Worm (Caenorhabditis elegans) whole organism, midembryonic: ENCODE measurements around the gene cpg-18.
A peak's percentile ranks its signal among the peaks of the same experiment; 100 is the strongest.

ENCODE experiments used
- T22C8.4 ChIP-seq: fragments of 200-800 bp; sonication (Bioruptor generic); IDR thresholded peaks from 2 replicates; pipeline ENCODE4 v1.3.6; 2022; ENCODE audit warnings: missing genetic modification characterization, missing compliant biosample characterization
- cog-1 ChIP-seq: sonication (generic microtip); optimal IDR thresholded peaks from 2 replicates; lab custom pipeline; 2016; ENCODE audit warnings: missing genetic modification characterization, missing compliant biosample characterization
- flt-1 ChIP-seq: fragments of 200-800 bp; sonication (Bioruptor generic); IDR thresholded peaks from 2 replicates; pipeline ENCODE4 v1.3.6; 2022; ENCODE audit warnings: missing genetic modification characterization, missing compliant biosample characterization
- klf-2 ChIP-seq: fragments of 200-800 bp; sonication (Bioruptor generic); conservative IDR thresholded peaks from 2 replicates; pipeline ENCODE4 v1.3.6; 2022; ENCODE audit warnings: missing genetic modification reagents, missing genetic modification characterization, missing compliant biosample characterization
- med-1 ChIP-seq: sonication (generic microtip); optimal IDR thresholded peaks from 2 replicates; lab custom pipeline; 2017; ENCODE audit warnings: missing genetic modification characterization, mild to moderate bottlenecking, missing compliant biosample characterization, antibody characterized with exemption, missing genetic modification reagents; ENCODE audit not compliant: insufficient read depth
- ref-1 ChIP-seq: fragments of 200-800 bp; sonication (Bioruptor generic); conservative IDR thresholded peaks from 2 replicates; pipeline ENCODE4 v1.3.6; 2022; ENCODE audit warnings: missing genetic modification reagents, missing genetic modification characterization, missing compliant biosample characterization
- tab-1 ChIP-seq: fragments of 200-800 bp; sonication (Bioruptor generic); IDR thresholded peaks from 2 replicates; pipeline ENCODE4 v1.3.6; 2022; ENCODE audit warnings: missing genetic modification characterization, missing compliant biosample characterization
- ztf-23 ChIP-seq: fragments of 200-800 bp; sonication (Bioruptor generic); IDR thresholded peaks from 2 replicates; pipeline ENCODE4 v1.3.6; 2022; ENCODE audit warnings: missing genetic modification reagents, missing genetic modification characterization, missing compliant biosample characterization
- ztf-29 ChIP-seq: fragments of 200-800 bp; sonication (Bioruptor generic); IDR thresholded peaks from 2 replicates; pipeline ENCODE4 v1.3.6; 2022; ENCODE audit warnings: missing genetic modification reagents, missing genetic modification characterization, missing compliant biosample characterization

cpg-18 gene

ce11 chrIV:5734720-5735119, at the start of gene cpg-18:
Gene cpg-18 (plus strand): TSS chrIV:5735020.
- TF ChIP-seq ref-1 (GFP tag; lab: Robert Waterston, UW), result no peak
- no peak for TF ChIP-seq ztf-29 (GFP tag; lab: Robert Waterston, UW)
- TF ChIP-seq med-1 (GFP tag; lab: Kevin White, UChicago), result no peak
- no peak for TF ChIP-seq flt-1 (GFP tag; lab: Robert Waterston, UW)
- TF ChIP-seq ztf-23 (GFP tag; lab: Robert Waterston, UW), result no peak
- TF ChIP-seq klf-2, result no peak
- no peak for TF ChIP-seq T22C8.4 (GFP tag; lab: Robert Waterston, UW)
- TF ChIP-seq cog-1 (tag; lab: Kevin White, UChicago), result no peak
- no peak for TF ChIP-seq tab-1

DNA sequence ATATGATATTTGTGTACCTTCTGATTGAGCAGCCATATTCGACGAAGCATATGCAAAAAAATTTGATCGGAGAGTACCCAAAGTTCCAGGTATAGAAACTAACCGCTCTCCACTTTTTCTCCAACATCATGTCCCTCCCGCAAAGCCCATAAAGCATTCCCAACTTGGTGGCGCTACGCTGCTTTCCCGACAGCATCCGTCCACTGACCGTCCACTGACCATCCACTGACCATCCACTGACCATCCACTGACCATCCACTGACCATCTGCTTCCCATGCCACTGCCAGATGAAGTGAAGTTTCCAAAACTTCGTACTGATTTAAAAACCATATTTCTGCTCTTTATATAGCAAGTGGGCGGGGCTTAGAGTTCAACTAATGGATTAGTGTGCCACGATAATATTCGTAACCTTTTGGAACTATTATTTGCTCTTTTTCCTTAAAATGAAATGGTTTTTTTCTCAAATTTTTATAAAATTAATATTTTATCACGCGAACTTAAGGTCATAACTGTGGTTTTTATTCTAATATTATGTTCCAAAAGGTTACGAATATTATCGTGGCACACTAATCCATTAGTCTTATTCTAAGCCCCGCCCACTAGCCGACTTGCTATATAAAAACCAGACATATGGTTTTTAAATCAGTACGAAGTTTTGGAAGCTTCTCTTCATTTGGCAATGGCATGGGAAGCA, 44.3 kb upstream of the cpg-18 start, which contains the start of gene C55C3.8:
Gene C55C3.8 (plus strand): TSS at position 645 of the 695 bp plus-strand sequence.
- TF ChIP-seq ref-1 (GFP tag; lab: Robert Waterston, UW), result no peak
- TF ChIP-seq klf-2, result no peak
- TF ChIP-seq med-1 (GFP tag; lab: Kevin White, UChicago), result no peak
- TF ChIP-seq flt-1 (GFP tag; lab: Robert Waterston, UW), result no peak

- TF ChIP-seq ztf-23 (GFP tag; lab: Robert Waterston, UW) (peak; percentile 32; the same call in 1 of the 2 replicates), flt-1 (GFP tag; lab: Robert Waterston, UW) (peak; percentile 22; the same call in 1 of the 2 replicates)
Measured at ce11 chrIV:5691189-5691588, 43.6 kb upstream of the cpg-18 start.

DNA sequence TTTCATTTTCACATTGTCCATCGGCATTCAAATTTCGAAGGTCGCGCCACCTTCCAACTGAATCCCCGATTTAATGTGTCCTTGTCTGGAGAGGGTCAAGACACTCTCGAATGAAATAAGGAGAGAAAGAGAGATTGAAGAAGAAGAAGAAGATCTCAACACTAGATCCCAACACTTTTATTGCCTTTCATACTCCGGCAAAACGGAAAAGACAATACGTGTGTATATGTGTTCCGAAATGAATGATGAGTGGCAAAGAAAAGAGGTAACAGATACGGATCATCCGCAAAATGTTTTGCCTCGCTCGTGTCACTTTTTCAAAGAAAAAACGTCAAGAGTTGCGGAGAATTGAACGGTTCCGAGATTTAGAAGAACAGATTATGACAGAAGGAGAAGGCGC, 34.4 kb upstream of the cpg-18 start:
- TF ChIP-seq T22C8.4 (GFP tag; lab: Robert Waterston, UW) (no peak), cog-1 (tag; lab: Kevin White, UChicago) (no peak), med-1 (GFP tag; lab: Kevin White, UChicago) (no peak), tab-1 (no peak), klf-2 (no peak), ref-1 (GFP tag; lab: Robert Waterston, UW) (no peak), flt-1 (GFP tag; lab: Robert Waterston, UW) (no peak), ztf-23 (GFP tag; lab: Robert Waterston, UW) (no peak), ztf-29 (GFP tag; lab: Robert Waterston, UW) (no peak)

DNA sequence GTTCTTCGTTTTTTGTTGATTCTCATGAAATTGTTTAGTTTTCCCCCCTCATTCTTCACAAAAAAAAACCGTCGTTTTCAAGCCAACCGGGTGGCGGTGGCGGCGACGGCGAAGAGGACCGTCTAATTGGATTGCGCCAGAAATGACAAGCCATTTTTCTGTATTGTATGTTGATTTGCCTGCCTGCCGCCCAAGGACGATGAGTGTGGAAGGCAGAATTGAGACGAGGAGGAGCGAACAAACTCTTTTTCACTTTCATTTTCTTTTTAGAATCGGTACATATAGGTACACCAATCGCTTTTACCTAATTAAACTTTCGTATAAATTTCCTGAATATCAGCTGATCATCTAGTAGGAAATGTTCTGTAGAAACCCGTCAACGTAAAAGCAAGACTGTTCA, 33.2 kb upstream of the cpg-18 start:
- TF ChIP-seq klf-2, result no peak
- TF ChIP-seq tab-1, result no peak
- no peak for TF ChIP-seq flt-1 (GFP tag; lab: Robert Waterston, UW)
- no peak for TF ChIP-seq cog-1 (tag; lab: Kevin White, UChicago)
- no peak for TF ChIP-seq med-1 (GFP tag; lab: Kevin White, UChicago)
- TF ChIP-seq ref-1 (GFP tag; lab: Robert Waterston, UW), result no peak

ce11 chrIV:5703443-5703842, 31.4 kb upstream of the cpg-18 start, which contains the start of the genes C55C3.73 and perm-5:
Gene C55C3.73 (minus strand): TSS chrIV:5703451.
Gene perm-5 (minus strand): TSS chrIV:5703468.
- TF ChIP-seq ztf-23 (GFP tag; lab: Robert Waterston, UW), result no peak
- TF ChIP-seq tab-1, result no peak
- no peak for TF ChIP-seq ref-1 (GFP tag; lab: Robert Waterston, UW)
- no peak for TF ChIP-seq flt-1 (GFP tag; lab: Robert Waterston, UW)
- TF ChIP-seq med-1 (GFP tag; lab: Kevin White, UChicago), result no peak
- no peak for TF ChIP-seq T22C8.4 (GFP tag; lab: Robert Waterston, UW)
- TF ChIP-seq cog-1 (tag; lab: Kevin White, UChicago), result no peak
- no peak for TF ChIP-seq klf-2

DNA sequence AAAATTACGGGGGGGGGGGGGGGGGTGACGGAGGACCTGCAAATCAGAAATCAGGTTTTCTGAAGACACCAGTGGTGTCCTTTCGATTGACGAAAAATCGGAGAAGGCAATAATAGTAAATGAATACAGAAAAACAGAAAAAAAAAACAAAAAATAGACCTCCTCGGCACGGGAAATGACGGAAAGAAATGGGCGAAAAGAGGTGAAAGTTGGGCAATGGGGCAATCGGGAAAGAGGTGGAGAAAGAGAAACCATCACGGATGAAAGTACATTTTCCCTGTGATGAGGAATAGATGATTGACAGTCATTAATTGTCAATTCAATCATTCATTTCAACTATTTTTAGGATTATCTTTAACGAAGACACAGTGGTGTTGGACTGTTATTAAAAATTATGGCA, 30.9 kb upstream of the cpg-18 start:
- no peak for TF ChIP-seq T22C8.4 (GFP tag; lab: Robert Waterston, UW)
- TF ChIP-seq flt-1 (GFP tag; lab: Robert Waterston, UW), result no peak
- no peak for TF ChIP-seq ztf-23 (GFP tag; lab: Robert Waterston, UW)
- no peak for TF ChIP-seq ref-1 (GFP tag; lab: Robert Waterston, UW)
- no peak for TF ChIP-seq klf-2
- TF ChIP-seq ztf-29 (GFP tag; lab: Robert Waterston, UW), result no peak
- no peak for TF ChIP-seq cog-1 (tag; lab: Kevin White, UChicago)
- no peak for TF ChIP-seq med-1 (GFP tag; lab: Kevin White, UChicago)
- TF ChIP-seq tab-1, result no peak

DNA sequence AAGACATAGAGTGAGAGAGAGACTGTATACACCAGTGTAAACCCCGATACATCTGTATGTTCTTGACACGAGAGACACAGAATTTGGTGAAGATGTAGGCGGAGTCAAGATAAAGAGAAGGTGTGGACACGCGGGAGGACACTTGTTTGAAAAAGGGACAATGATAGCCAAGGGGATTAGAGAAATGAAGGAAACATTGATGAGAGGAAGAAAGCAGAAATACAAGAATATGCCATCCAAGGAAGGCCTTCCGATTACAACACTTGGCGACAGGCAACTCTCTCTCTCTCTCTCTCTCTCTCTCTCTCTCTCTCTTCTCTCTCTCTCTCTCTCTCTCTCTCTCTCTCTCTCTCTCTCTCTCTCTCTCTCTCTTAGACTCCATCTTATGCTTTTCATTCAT, 28.2 kb upstream of the cpg-18 start:
- TF ChIP-seq ztf-29 (GFP tag; lab: Robert Waterston, UW) (no peak), ref-1 (GFP tag; lab: Robert Waterston, UW) (no peak), T22C8.4 (GFP tag; lab: Robert Waterston, UW) (no peak), med-1 (GFP tag; lab: Kevin White, UChicago) (no peak), klf-2 (no peak)

DNA sequence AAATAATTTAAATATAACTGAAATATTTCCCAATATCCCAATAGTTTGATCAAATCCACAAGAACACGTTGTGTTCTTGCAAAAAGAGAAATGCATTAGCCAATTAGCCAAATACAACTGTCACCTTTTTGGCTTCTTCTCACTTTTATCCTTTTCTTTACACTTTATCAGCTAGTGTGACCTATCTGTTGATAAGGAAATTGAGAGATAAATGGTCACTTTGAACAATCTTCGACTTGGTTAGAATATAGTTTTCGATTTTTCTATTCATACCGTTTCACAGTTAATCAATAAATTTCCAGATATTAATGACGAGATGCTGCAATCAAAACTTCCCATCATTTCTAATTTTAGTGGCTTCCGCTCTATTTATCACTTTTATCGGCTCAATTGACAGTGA, 26.0 kb upstream of the cpg-18 start, which contains the start of gene C55C3.1:
Gene C55C3.1 (plus strand): TSS at position 301 of the 400 bp plus-strand sequence.
- no peak for TF ChIP-seq klf-2
- no peak for TF ChIP-seq cog-1 (tag; lab: Kevin White, UChicago)
- no peak for TF ChIP-seq tab-1
- no peak for TF ChIP-seq ztf-23 (GFP tag; lab: Robert Waterston, UW)
- no peak for TF ChIP-seq ref-1 (GFP tag; lab: Robert Waterston, UW)
- no peak for TF ChIP-seq ztf-29 (GFP tag; lab: Robert Waterston, UW)
- no peak for TF ChIP-seq med-1 (GFP tag; lab: Kevin White, UChicago)
- no peak for TF ChIP-seq flt-1 (GFP tag; lab: Robert Waterston, UW)
